Fruit fly (Drosophila melanogaster) Kc167 (cell line): ENCODE data around the gene CG31909.

Source experiments
- Sin3A ChIP-seq: fragments of >200 bp; optimal IDR thresholded peaks from 2 replicates; lab custom pipeline; 2018; ENCODE audit warnings: missing external identifiers
- h ChIP-seq: fragments of >200 bp; optimal IDR thresholded peaks from 3 replicates; lab custom pipeline; 2018; ENCODE audit warnings: missing external identifiers
- psq ChIP-seq: fragments of >200 bp; optimal IDR thresholded peaks from 2 replicates; lab custom pipeline; 2017; ENCODE audit warnings: missing external identifiers
- ttk ChIP-seq: sonication (Bioruptor generic); optimal IDR thresholded peaks from 2 replicates; lab custom pipeline; 2017; ENCODE audit warnings: missing external identifiers

DNA sequence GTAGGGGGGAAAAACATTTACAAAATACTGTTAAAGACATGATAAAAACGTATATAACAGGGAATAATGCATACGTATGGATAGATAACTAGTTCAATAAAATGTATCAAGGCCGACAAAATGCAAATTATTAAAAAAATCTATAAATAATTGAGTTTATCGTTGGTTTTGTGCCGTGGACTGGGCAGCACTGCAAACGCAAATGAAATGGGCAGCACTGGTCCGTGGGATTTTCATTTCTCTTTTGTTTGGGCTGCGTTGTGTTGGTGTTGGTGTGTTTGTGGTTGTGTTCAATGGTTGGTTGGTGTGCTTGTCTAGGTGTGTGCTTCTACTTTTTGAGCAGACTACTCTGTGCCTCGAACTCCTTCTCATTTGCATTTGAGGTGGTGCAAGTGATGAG, 30.7 kb upstream of the CG31909 start:
- TF ChIP-seq psq (lab: Kevin White, UChicago) = no peak
- TF ChIP-seq Sin3A (lab: Kevin White, UChicago) = no peak
- no peak for TF ChIP-seq h (lab: Kevin White, UChicago)
- TF ChIP-seq ttk (lab: Kevin White, UChicago) = no peak
